Worm (Caenorhabditis elegans): ENCODE measurements around the gene C05G5.1.
A peak's percentile ranks its signal among the peaks of the same experiment; 100 is the strongest.

Gene C05G5.1

DNA sequence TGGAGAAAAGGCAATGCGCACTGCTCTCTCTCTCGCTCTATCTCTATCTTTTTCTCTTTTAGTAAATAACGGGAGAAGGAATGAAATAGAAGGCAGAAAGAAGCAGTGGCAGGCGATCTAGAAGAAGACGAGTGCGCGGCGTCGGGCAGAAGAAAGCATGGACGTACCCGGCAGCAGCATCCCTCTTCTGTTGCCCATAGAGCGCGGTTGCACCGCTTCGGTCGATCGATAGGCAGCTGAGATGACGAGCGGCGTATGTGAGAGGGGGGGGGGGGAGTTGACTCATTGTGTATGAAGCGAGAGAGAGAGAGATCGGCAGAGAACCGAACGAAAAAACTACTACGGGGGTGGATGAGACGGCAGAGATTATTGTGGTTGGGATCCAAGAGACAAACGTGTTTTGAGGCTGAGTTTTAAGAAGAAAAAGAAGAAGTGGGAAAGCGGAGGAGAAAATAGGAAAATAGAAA lies 31.7 kb downstream of the C05G5.1 start (continued):
- peak; percentile 86 for TF ChIP-seq grh-1 (GFP tag; IDR thresholded peaks at IDR 0.05)
- peak; percentile 59 for TF ChIP-seq vab-15 (tag; optimal IDR thresholded peaks at IDR 0.05)
- TF ChIP-seq egl-13 (tag; optimal IDR thresholded peaks at IDR 0.05), result peak; percentile 95
- TF ChIP-seq zag-1 (tag; optimal IDR thresholded peaks at IDR 0.05), result no peak
- no peak for TF ChIP-seq ceh-90 (tag; optimal IDR thresholded peaks at IDR 0.05)
- TF ChIP-seq ztf-4 (tag; optimal IDR thresholded peaks at IDR 0.05), result peak; percentile 58
- peak; percentile 64 for TF ChIP-seq unc-130 (tag; optimal IDR thresholded peaks at IDR 0.05)
- peak; percentile 84 to 89 for TF ChIP-seq lsy-2 (tag; optimal IDR thresholded peaks at IDR 0.05)
- TF ChIP-seq nhr-12 (tag; optimal IDR thresholded peaks at IDR 0.05), result no peak
- peak; percentile 87 for TF ChIP-seq rnt-1 (tag; optimal IDR thresholded peaks at IDR 0.05)
- peak; percentile 78 to 81 for TF ChIP-seq lin-35 (GFP tag; optimal IDR thresholded peaks at IDR 0.05)
- peak; percentile 83 for TF ChIP-seq nhr-90 (tag; optimal IDR thresholded peaks at IDR 0.05; ENCODE audit: poor library complexity)
- peak; percentile 95 for TF ChIP-seq nhr-85 (tag)
- TF ChIP-seq fkh-8 (tag; optimal IDR thresholded peaks at IDR 0.05), result peak; percentile 99
- no peak for TF ChIP-seq C34B4.2 (tag; optimal IDR thresholded peaks at IDR 0.05)
- peak; percentile 88 for TF ChIP-seq snpc-4 (tag; optimal IDR thresholded peaks at IDR 0.05)
- peak; percentile 94 for TF ChIP-seq tbx-2 (tag; optimal IDR thresholded peaks at IDR 0.05)
- no peak for TF ChIP-seq tlp-1 (tag; optimal IDR thresholded peaks at IDR 0.05)
- peak; percentile 81 for TF ChIP-seq nhr-237 (tag; optimal IDR thresholded peaks at IDR 0.05)
- no peak for TF ChIP-seq Y116A8C.19 (tag; optimal IDR thresholded peaks at IDR 0.05; ENCODE audit: borderline replicate concordance)
- peak; percentile 92 for TF ChIP-seq xbp-1 (tag; optimal IDR thresholded peaks at IDR 0.05)
- TF ChIP-seq nhr-71 (tag; optimal IDR thresholded peaks at IDR 0.05), result peak; percentile 97
- TF ChIP-seq nhr-77 (tag; optimal IDR thresholded peaks at IDR 0.05), result peak; percentile 77
- TF ChIP-seq lin-15B (tag; optimal IDR thresholded peaks at IDR 0.05), result peak; percentile 74
- TF ChIP-seq sup-37 (GFP tag; optimal IDR thresholded peaks at IDR 0.05), result peak; percentile 61
- peak; percentile 44 to 81 for TF ChIP-seq egl-27 (tag; optimal IDR thresholded peaks at IDR 0.05)
- TF ChIP-seq aly-2 (tag; optimal IDR thresholded peaks at IDR 0.05), result no peak
- TF ChIP-seq mep-1 (tag; optimal IDR thresholded peaks at IDR 0.05), result peak; percentile 88
- no peak for TF ChIP-seq nhr-76 (tag; optimal IDR thresholded peaks at IDR 0.05)
- no peak for TF ChIP-seq lin-39 (tag; optimal IDR thresholded peaks at IDR 0.05)
- peak; percentile 42 to 69 (median 43) for TF ChIP-seq dpl-1 (GFP tag; optimal IDR thresholded peaks at IDR 0.05)
- no peak for TF ChIP-seq ama-1 (optimal IDR thresholded peaks at IDR 0.05)
- TF ChIP-seq alr-1 (tag; optimal IDR thresholded peaks at IDR 0.05; ENCODE audit: borderline replicate concordance), result no peak
- TF ChIP-seq fos-1 (tag; optimal IDR thresholded peaks at IDR 0.05), result peak; percentile 89
- TF ChIP-seq isw-1 (GFP tag; IDR thresholded peaks at IDR 0.05), result peak; percentile 88
- peak; percentile 85 for TF ChIP-seq skn-1 (tag; optimal IDR thresholded peaks at IDR 0.05)
- no peak for TF ChIP-seq ces-1 (GFP tag; optimal IDR thresholded peaks at IDR 0.05)
- peak; percentile 92 for TF ChIP-seq jun-1 (tag; optimal IDR thresholded peaks at IDR 0.05)
- TF ChIP-seq hlh-4 (tag; optimal IDR thresholded peaks at IDR 0.05), result no peak
- TF ChIP-seq snu-23 (GFP tag; optimal IDR thresholded peaks at IDR 0.05), result peak; percentile 94
- peak; percentile 96 for TF ChIP-seq unc-86 (tag; optimal IDR thresholded peaks at IDR 0.05)
- TF ChIP-seq fkh-4 (tag; optimal IDR thresholded peaks at IDR 0.05; ENCODE audit: borderline replicate concordance), result no peak
- TF ChIP-seq elt-2 (tag; optimal IDR thresholded peaks at IDR 0.05), result no peak
- TF ChIP-seq C16A3.4 (tag; optimal IDR thresholded peaks at IDR 0.05), result peak; percentile 90
- no peak for TF ChIP-seq hpl-2 (GFP tag; optimal IDR thresholded peaks at IDR 0.05)

Data from whole organism, L1 larva.